Fruit fly (Drosophila melanogaster): Measurements from ENCODE around the gene Sirup.

dm6 chr2L:7969329-7969728 is 29.3 kb upstream of the Sirup start:
- TF ChIP-seq eg (GFP tag; IDR thresholded peaks at IDR 0.05) (no peak), CG16779 (tag; optimal IDR thresholded peaks at IDR 0.05) (no peak), cyc (GFP tag; optimal IDR thresholded peaks at IDR 0.05) (no peak), CG11762 (GFP tag; optimal IDR thresholded peaks at IDR 0.05; ENCODE audit: insufficient read depth) (no peak), Gug (GFP tag; IDR thresholded peaks at IDR 0.05) (no peak), Ets21C (GFP tag; optimal IDR thresholded peaks at IDR 0.05) (no peak), Met (GFP tag; optimal IDR thresholded peaks at IDR 0.05) (no peak), CG3919 (GFP tag; optimal IDR thresholded peaks at IDR 0.05) (no peak), Blimp-1 (GFP tag; optimal IDR thresholded peaks at IDR 0.05) (no peak), Hr39 (GFP tag; optimal IDR thresholded peaks at IDR 0.05) (no peak), CG15336 (GFP tag; IDR thresholded peaks at IDR 0.05) (no peak), Lpt (GFP tag; optimal IDR thresholded peaks at IDR 0.05) (no peak), CG4318 (GFP tag; optimal IDR thresholded peaks at IDR 0.05) (no peak)
